Worm (Caenorhabditis elegans) whole organism, late embryonic: ENCODE measurements around the gene eif-3.F.

Experiments
- dve-1 ChIP-seq: sonication (generic microtip); optimal IDR thresholded peaks from 2 replicates; lab custom pipeline; 2017; ENCODE audit warnings: antibody characterized with exemption, mild to moderate bottlenecking, missing genetic modification characterization, missing compliant biosample characterization
- syd-9 ChIP-seq: sonication (generic microtip); optimal IDR thresholded peaks from 2 replicates; lab custom pipeline; 2016; ENCODE audit warnings: mild to moderate bottlenecking, missing genetic modification characterization, moderate library complexity, missing compliant biosample characterization
- tbx-2 ChIP-seq: sonication (generic microtip); optimal IDR thresholded peaks from 2 replicates; lab custom pipeline; 2016; ENCODE audit warnings: missing genetic modification characterization, missing compliant biosample characterization

DNA sequence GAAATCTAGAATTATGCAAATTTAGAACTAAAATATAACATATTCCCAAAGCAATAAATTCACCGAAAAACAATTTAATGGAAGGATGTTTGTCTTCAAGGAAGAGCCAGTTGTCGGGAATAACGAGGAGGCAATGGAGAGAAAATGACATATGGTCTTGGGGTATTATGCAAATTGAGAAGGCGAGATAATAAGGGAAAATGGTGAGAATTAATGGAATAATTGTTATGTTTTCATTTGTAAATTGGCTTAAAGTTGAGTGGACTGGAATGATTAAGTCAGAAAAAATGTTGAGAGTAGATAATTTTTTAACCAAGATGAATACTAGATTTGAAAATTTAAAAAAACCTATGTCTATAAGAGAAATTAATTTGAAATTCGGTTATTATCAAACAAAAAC, 26.6 kb upstream of the eif-3.F start:
- TF ChIP-seq dve-1 (no peak), syd-9 (no peak), tbx-2 (tag; lab: Kevin White, UChicago) (peak; percentile 5)
